Fruit fly (Drosophila melanogaster) whole organism, larva: ENCODE data around the gene CG31156.

Experiments
- noc ChIP-seq: fragments of 200-800 bp; sonication (Bioruptor generic); optimal IDR thresholded peaks from 3 replicates; lab custom pipeline; 2019; ENCODE audit warnings: missing biosample characterization, mild to moderate bottlenecking, missing genetic modification characterization, moderate library complexity

Gene CG31156

dm6 chr3R:22584582-22584981, 28.9 kb downstream of the CG31156 start, which contains the start of the genes CG33107 and CG6937:
TSS of gene CG33107 (minus strand) at chr3R:22584718.
TSS of gene CG6937 (plus strand) at chr3R:22584773.
- no peak for TF ChIP-seq noc (tag; lab: Kevin White, UChicago)

DNA sequence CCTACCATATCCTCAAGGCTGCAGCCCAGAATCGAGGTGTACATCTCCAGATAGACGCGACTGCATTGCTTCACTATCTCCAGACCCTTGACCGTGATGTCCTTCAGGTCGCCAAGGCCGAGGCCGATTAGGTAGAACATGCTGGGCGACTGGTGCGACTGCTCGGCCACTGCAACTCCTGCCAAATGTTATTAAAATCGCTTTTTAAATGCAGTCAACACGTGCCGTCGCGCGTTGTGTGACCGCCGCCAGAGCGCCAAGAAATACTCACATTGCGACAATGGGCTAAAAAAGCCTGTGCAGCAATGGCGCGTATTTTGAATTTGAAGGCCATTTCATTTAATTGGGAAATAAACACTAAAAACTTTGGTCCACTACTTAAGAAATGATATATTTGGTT, 30.5 kb downstream of the CG31156 start, which contains the start of gene Dph5:
TSS of gene Dph5 (minus strand) at position 245 of the 400 bp plus-strand sequence.
- no peak for TF ChIP-seq noc (tag; lab: Kevin White, UChicago)

DNA sequence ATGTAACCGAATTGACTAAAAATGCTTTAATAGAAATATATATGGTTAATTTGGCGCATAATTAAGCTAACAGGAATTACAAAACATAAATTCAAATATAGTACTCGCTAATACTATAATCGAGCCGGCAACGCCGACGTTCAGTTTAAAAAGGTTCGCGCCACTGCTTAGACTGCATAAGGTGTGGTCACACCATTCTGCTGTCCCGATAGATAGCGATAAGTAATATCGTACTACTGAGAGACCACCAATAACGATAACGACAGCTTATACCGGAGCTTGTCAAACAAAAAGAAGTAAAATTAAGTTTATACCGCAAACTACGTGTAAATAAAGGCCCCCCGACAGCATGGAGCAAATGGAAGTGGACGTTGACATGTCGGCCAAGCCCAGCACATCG, 32.9 kb downstream of the CG31156 start, which contains the start of gene CSN6:
TSS of gene CSN6 (plus strand) at position 228 of the 400 bp plus-strand sequence.
- no peak for TF ChIP-seq noc (tag; lab: Kevin White, UChicago)

- no peak for TF ChIP-seq noc (tag; lab: Kevin White, UChicago)
These were observed 36.5 kb downstream of the CG31156 start for dm6 chr3R:22576979-22577378.

DNA sequence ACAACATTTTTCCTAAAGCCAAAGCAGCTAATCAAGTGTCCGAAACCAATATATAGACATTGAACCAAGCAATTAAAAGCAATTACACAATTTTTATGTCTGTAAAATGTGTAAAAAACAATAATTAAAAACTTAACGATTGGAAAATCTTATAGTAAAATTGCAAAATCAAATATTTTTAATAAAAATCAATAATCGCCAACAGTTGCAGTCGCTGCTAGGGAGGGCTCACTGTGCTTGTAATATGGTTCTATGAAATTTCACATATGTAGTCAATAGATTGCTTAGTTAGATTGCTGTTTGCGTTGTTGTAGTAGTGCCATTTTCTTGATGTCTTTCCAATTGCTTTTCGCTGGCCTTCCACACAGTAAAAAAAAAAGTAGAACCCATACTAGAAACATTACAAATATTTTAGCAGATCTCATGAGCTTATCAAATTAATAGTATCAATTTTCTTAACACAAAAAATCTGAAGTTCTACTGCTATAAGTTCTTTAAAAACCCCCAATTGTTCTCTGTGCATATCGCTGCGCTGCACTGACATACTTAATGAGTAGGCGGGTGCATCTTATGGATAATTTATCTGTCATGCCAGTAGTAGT, 37.3 kb downstream of the CG31156 start:
- TF ChIP-seq noc (tag; lab: Kevin White, UChicago), result no peak

DNA sequence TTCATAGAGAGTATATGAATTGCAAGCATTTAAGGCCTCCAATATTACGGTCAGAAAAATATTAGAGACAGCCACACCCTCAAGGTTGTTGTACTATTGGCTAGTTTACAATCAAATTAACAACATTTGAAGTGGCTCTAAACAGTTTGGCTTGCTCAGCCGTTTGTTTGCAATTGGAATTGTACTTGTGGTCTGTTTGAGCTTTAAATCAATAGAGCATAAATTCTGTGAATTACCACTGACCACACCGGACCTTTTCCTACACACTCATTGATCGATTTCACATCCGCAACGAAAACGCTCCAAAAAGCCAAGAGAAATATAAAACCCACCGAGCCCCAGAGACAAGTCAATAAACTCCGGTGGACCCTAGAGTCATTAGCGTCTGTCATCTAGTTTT, 39.9 kb downstream of the CG31156 start:
- no peak for TF ChIP-seq noc (tag; lab: Kevin White, UChicago)

dm6 chr3R:22569888-22570287, 43.6 kb downstream of the CG31156 start, which contains the start of gene CG33110:
TSS of gene CG33110 (plus strand) at chr3R:22570188.
- no peak for TF ChIP-seq noc (tag; lab: Kevin White, UChicago)

DNA sequence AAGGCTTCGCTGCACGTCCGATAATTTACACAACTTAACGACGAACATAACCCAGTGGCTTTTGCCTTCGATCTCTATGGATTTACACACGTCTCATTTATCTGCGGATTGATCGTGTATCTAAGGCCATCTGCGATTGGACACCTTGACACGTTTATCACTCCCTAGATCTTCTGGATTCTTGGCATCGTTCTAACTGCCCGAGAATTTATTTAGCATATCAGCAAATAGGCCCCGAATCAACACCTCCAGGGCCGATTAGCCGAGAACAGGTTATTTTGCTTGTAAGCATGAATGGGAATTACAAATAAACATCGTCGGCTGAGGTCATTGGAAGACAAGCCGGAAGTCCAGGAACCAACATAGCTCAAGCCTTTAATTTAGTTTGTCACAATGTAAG, 44.9 kb downstream of the CG31156 start:
- TF ChIP-seq noc (tag; lab: Kevin White, UChicago), result no peak

DNA sequence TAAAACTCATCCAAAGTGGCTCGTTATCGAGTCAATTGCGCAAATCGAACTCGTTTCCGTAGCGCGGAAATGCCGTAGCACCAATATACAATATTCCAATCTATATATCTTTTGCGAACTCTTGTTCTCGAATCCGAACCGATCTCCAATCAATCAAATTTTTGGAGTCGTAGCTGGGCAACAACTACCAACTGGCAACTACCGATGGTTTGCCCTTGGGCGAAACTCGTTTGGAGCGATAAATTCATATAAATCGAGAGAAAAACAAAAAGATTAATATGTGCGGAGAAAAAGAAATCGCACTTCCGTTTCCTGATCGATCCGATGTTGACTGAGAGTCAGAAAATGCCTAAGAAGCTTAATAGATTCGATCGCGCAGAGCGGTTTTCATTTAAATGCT, 47.7 kb downstream of the CG31156 start:
- no peak for TF ChIP-seq noc (tag; lab: Kevin White, UChicago)

dm6 chr3R:22564707-22565106, 48.7 kb downstream of the CG31156 start:
- no peak for TF ChIP-seq noc (tag; lab: Kevin White, UChicago)

dm6 chr3R:22564076-22564475, 49.4 kb downstream of the CG31156 start:
- TF ChIP-seq noc (tag; lab: Kevin White, UChicago), result no peak

dm6 chr3R:22562502-22562901, 51.0 kb downstream of the CG31156 start, which contains the start of gene sit:
TSS of gene sit (minus strand) at chr3R:22562572.
- no peak for TF ChIP-seq noc (tag; lab: Kevin White, UChicago)

dm6 chr3R:22560224-22560623, 53.2 kb downstream of the CG31156 start:
- TF ChIP-seq noc (tag; lab: Kevin White, UChicago), result no peak
